Fruit fly (Drosophila melanogaster): ENCODE measurements around the gene CG7627.

Gene CG7627

dm6 chr2L:8355419-8355818 is 6.8 kb downstream of the CG7627 start:
- TF ChIP-seq CG32121 (GFP tag; IDR thresholded peaks at IDR 0.05): no peak
- no peak for TF ChIP-seq Ets98B (GFP tag; IDR thresholded peaks at IDR 0.05)
- TF ChIP-seq CG15710 (tag; optimal IDR thresholded peaks at IDR 0.05): no peak
- no peak for TF ChIP-seq gl (tag; optimal IDR thresholded peaks at IDR 0.05)
- TF ChIP-seq CG13204 (GFP tag; optimal IDR thresholded peaks at IDR 0.05): no peak
- TF ChIP-seq CG10348 (GFP tag; IDR thresholded peaks at IDR 0.05): no peak
- TF ChIP-seq CG8301 (tag; optimal IDR thresholded peaks at IDR 0.05): no peak
- TF ChIP-seq Snoo (tag; optimal IDR thresholded peaks at IDR 0.05): no peak
- TF ChIP-seq fd96Ca (GFP tag; IDR thresholded peaks at IDR 0.05): no peak
- TF ChIP-seq CG14655 (GFP tag; optimal IDR thresholded peaks at IDR 0.05): no peak
- no peak for TF ChIP-seq CG9948 (tag; optimal IDR thresholded peaks at IDR 0.05)
- TF ChIP-seq Pif1B (GFP tag; optimal IDR thresholded peaks at IDR 0.05): no peak
- no peak for TF ChIP-seq CG4496 (GFP tag; IDR thresholded peaks at IDR 0.05)
- TF ChIP-seq CG17806 (tag; optimal IDR thresholded peaks at IDR 0.05): no peak
- no peak for TF ChIP-seq EcR (GFP tag; optimal IDR thresholded peaks at IDR 0.05)
- TF ChIP-seq D1 (tag; optimal IDR thresholded peaks at IDR 0.05): no peak
- no peak for TF ChIP-seq CG8159 (tag; optimal IDR thresholded peaks at IDR 0.05)
- no peak for TF ChIP-seq CG34367 (tag; optimal IDR thresholded peaks at IDR 0.05)

DNA sequence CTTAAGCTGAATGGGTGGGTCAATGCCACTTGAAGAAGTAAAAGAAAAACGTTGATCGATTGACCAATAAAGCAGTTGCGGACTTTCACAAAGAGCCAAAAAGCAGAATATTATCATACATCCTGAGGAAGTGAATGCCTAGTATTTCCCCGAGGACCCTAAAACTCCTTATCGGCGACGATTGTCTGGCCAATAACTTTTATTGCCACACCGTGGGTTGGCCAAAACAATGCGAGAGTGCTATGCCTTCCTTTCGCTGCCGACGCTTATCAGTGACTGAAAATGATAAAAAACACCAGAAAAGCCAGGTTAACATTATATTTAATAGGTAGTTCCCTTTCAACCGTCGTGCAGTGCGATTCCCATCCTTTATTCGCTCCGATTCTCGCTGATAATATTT is 10.4 kb downstream of the CG7627 start, which contains the start of gene Mur29B:
TSS of gene Mur29B (plus strand) at position 324 of the 400 bp plus-strand sequence.
- TF ChIP-seq CG8301 (tag; optimal IDR thresholded peaks at IDR 0.05) (no peak), CG34367 (tag; optimal IDR thresholded peaks at IDR 0.05) (no peak), EcR (GFP tag; optimal IDR thresholded peaks at IDR 0.05) (no peak), CG32121 (GFP tag; IDR thresholded peaks at IDR 0.05) (no peak), CG15710 (tag; optimal IDR thresholded peaks at IDR 0.05) (no peak), Pif1A (GFP tag; optimal IDR thresholded peaks at IDR 0.05) (no peak), Ets98B (GFP tag; IDR thresholded peaks at IDR 0.05) (no peak), CG17806 (tag; optimal IDR thresholded peaks at IDR 0.05) (no peak), Snoo (tag; optimal IDR thresholded peaks at IDR 0.05) (no peak)

DNA sequence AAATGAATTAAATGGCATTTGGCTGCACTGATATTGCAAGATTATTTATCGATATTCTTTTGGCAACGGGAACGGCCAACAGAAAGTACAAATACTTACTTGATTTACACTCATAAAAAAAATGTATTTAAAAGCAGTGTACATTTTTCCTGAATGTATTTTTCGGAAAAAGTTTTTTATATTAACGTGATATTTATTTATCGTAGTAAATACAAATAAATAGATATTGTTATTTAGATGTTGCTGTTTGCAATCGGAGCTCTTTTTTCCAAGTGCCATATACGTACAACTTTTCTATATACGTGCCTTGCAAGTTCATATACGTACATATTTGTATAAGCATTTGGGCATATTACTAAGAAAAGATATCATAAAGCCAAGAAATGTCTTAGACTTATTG is 10.9 kb downstream of the CG7627 start:
- no peak for TF ChIP-seq CG8301 (tag; optimal IDR thresholded peaks at IDR 0.05)
- TF ChIP-seq Pif1B (GFP tag; optimal IDR thresholded peaks at IDR 0.05): no peak
- no peak for TF ChIP-seq CG15710 (tag; optimal IDR thresholded peaks at IDR 0.05)
- no peak for TF ChIP-seq CG32121 (GFP tag; IDR thresholded peaks at IDR 0.05)
- TF ChIP-seq Snoo (tag; optimal IDR thresholded peaks at IDR 0.05): no peak
- TF ChIP-seq CG8159 (tag; optimal IDR thresholded peaks at IDR 0.05): no peak
- no peak for TF ChIP-seq Pif1A (GFP tag; optimal IDR thresholded peaks at IDR 0.05)
- no peak for TF ChIP-seq fd96Ca (GFP tag; IDR thresholded peaks at IDR 0.05)
- TF ChIP-seq CG12605 (GFP tag; IDR thresholded peaks at IDR 0.05): no peak
- TF ChIP-seq CG34367 (tag; optimal IDR thresholded peaks at IDR 0.05): no peak
- TF ChIP-seq CG10348 (GFP tag; IDR thresholded peaks at IDR 0.05): no peak
- TF ChIP-seq D1 (tag; optimal IDR thresholded peaks at IDR 0.05): no peak
- TF ChIP-seq Ets98B (GFP tag; IDR thresholded peaks at IDR 0.05): no peak
- TF ChIP-seq CG17806 (tag; optimal IDR thresholded peaks at IDR 0.05): no peak
- no peak for TF ChIP-seq CG13204 (GFP tag; optimal IDR thresholded peaks at IDR 0.05)
- TF ChIP-seq CG9948 (tag; optimal IDR thresholded peaks at IDR 0.05): no peak
- TF ChIP-seq CG4496 (GFP tag; IDR thresholded peaks at IDR 0.05): no peak
- TF ChIP-seq CG14655 (GFP tag; optimal IDR thresholded peaks at IDR 0.05): no peak
- no peak for TF ChIP-seq rn (GFP tag; IDR thresholded peaks at IDR 0.05)
- no peak for TF ChIP-seq gl (tag; optimal IDR thresholded peaks at IDR 0.05)

dm6 chr2L:8350560-8351171 is 11.6 kb downstream of the CG7627 start:
- no peak for TF ChIP-seq EcR (GFP tag; optimal IDR thresholded peaks at IDR 0.05)
- TF ChIP-seq CG34367 (tag; optimal IDR thresholded peaks at IDR 0.05): no peak
- TF ChIP-seq CG14655 (GFP tag; optimal IDR thresholded peaks at IDR 0.05): no peak
- no peak for TF ChIP-seq CG17806 (tag; optimal IDR thresholded peaks at IDR 0.05)
- no peak for TF ChIP-seq Pif1A (GFP tag; optimal IDR thresholded peaks at IDR 0.05)

DNA sequence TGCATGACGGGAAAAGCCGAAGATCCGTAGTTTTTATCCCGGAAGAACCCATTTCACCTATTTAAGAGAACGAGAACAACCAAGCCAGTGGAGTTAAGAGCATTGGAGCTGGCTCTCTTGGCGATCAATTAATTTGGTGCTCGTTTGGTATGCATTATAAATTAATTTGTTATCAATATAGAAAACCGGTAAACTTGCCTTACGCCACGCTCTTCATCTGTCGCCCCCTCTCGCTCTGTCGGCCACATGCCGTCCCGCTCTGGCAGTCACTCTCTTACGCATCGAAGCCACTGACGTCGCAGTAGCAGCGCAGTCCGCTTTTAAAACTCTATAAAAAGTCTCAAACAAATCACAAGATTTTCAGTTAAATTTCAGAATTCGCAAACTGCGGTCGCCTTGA is 16.0 kb downstream of the CG7627 start, which contains the start of gene CG7778:
TSS of gene CG7778 (plus strand) at position 361 of the 400 bp plus-strand sequence.
- TF ChIP-seq CG15710 (tag; optimal IDR thresholded peaks at IDR 0.05) (no peak), EcR (GFP tag; optimal IDR thresholded peaks at IDR 0.05) (no peak), CG4496 (GFP tag; IDR thresholded peaks at IDR 0.05) (no peak), D1 (tag; optimal IDR thresholded peaks at IDR 0.05) (no peak), Ets98B (GFP tag; IDR thresholded peaks at IDR 0.05) (no peak), CG32121 (GFP tag; IDR thresholded peaks at IDR 0.05) (no peak), CG12605 (GFP tag; IDR thresholded peaks at IDR 0.05) (no peak), CG17806 (tag; optimal IDR thresholded peaks at IDR 0.05) (no peak), Snoo (tag; optimal IDR thresholded peaks at IDR 0.05) (no peak), gl (tag; optimal IDR thresholded peaks at IDR 0.05) (no peak), CG10348 (GFP tag; IDR thresholded peaks at IDR 0.05) (no peak), CG34367 (tag; optimal IDR thresholded peaks at IDR 0.05) (no peak), CG9948 (tag; optimal IDR thresholded peaks at IDR 0.05) (no peak), CG8301 (tag; optimal IDR thresholded peaks at IDR 0.05) (no peak), CG8159 (tag; optimal IDR thresholded peaks at IDR 0.05) (no peak), Pif1A (GFP tag; optimal IDR thresholded peaks at IDR 0.05) (no peak)

dm6 chr2L:8344536-8344935 is 17.7 kb downstream of the CG7627 start:
- TF ChIP-seq CG10348 (GFP tag; IDR thresholded peaks at IDR 0.05) (no peak), CG9948 (tag; optimal IDR thresholded peaks at IDR 0.05) (no peak), Ets98B (GFP tag; IDR thresholded peaks at IDR 0.05) (no peak), rn (GFP tag; IDR thresholded peaks at IDR 0.05) (no peak)
